Worm (Caenorhabditis elegans): ENCODE measurements around the gene C24D10.49.
A peak's percentile ranks its signal among the peaks of the same experiment; 100 is the strongest.
"Not testable (repeated sequence)": the region's sequence is repeated elsewhere in the genome, so short reads cannot be mapped to it uniquely, and the experiment has no call there.

Gene C24D10.49

ce11 chrIV:5162941-5163340 lies 5.8 kb upstream of the C24D10.49 start, which contains the start of the genes nspd-3 and C24D10.2:
Gene nspd-3, minus strand, starts transcription at chrIV:5163041.
Gene C24D10.2, plus strand, starts transcription at chrIV:5163339.
- TF ChIP-seq ceh-13 (GFP tag; optimal IDR thresholded peaks at IDR 0.05); tbx-37 (GFP tag; conservative IDR thresholded peaks at IDR 0.05); sea-1 (GFP tag; conservative IDR thresholded peaks at IDR 0.05): not testable (repeated sequence)

ce11 chrIV:5160171-5160570 lies 3.0 kb upstream of the C24D10.49 start, which contains the start of the genes C24D10.6 and C24D10.4:
Gene C24D10.6, minus strand, starts transcription at chrIV:5160248.
Gene C24D10.4, plus strand, starts transcription at chrIV:5160522.
- no peak for TF ChIP-seq tbx-37 (GFP tag; conservative IDR thresholded peaks at IDR 0.05)

- TF ChIP-seq B0310.2 (tag; optimal IDR thresholded peaks at IDR 0.05) (no peak), ama-1 (optimal IDR thresholded peaks at IDR 0.05) (no peak), hmbx-1 (tag; optimal IDR thresholded peaks at IDR 0.05) (no peak), hnd-1 (tag; optimal IDR thresholded peaks at IDR 0.05) (no peak), tra-4 (tag; optimal IDR thresholded peaks at IDR 0.05) (no peak), tbx-37 (GFP tag; conservative IDR thresholded peaks at IDR 0.05) (no peak), tbx-11 (GFP tag; IDR thresholded peaks at IDR 0.05) (no peak), pes-1 (GFP tag; IDR thresholded peaks at IDR 0.05) (no peak), sea-1 (GFP tag; conservative IDR thresholded peaks at IDR 0.05) (no peak), aly-1 (tag; optimal IDR thresholded peaks at IDR 0.05) (no peak), scrt-1 (GFP tag; IDR thresholded peaks at IDR 0.05) (no peak), flt-1 (GFP tag; IDR thresholded peaks at IDR 0.05) (no peak), ceh-13 (GFP tag; optimal IDR thresholded peaks at IDR 0.05) (no peak), ets-7 (tag; optimal IDR thresholded peaks at IDR 0.05) (no peak), hmg-4 (GFP tag; optimal IDR thresholded peaks at IDR 0.05) (no peak), ceh-36 (tag; optimal IDR thresholded peaks at IDR 0.05) (no peak), F13C5.2 (tag; optimal IDR thresholded peaks at IDR 0.05) (no peak)
Observed at ce11 chrIV:5152391-5152790, 4.7 kb downstream of the C24D10.49 start, which contains the start of gene soc-2. Gene soc-2, minus strand, starts transcription at chrIV:5152491.

- TF ChIP-seq tra-4 (tag; optimal IDR thresholded peaks at IDR 0.05) = no peak
- no peak for TF ChIP-seq tbx-37 (GFP tag; conservative IDR thresholded peaks at IDR 0.05)
- TF ChIP-seq hmbx-1 (tag; optimal IDR thresholded peaks at IDR 0.05) = no peak
Observed at ce11 chrIV:5149793-5150192, 7.3 kb downstream of the C24D10.49 start, which contains the start of gene C24D10.5. Gene C24D10.5, plus strand, starts transcription at chrIV:5150093.

- TF ChIP-seq B0310.2 (tag; optimal IDR thresholded peaks at IDR 0.05) (no peak), tbx-11 (GFP tag; IDR thresholded peaks at IDR 0.05) (no peak), ama-1 (optimal IDR thresholded peaks at IDR 0.05) (no peak), flt-1 (GFP tag; IDR thresholded peaks at IDR 0.05) (no peak), sea-1 (GFP tag; conservative IDR thresholded peaks at IDR 0.05) (no peak), tra-4 (tag; optimal IDR thresholded peaks at IDR 0.05) (no peak), hnd-1 (tag; optimal IDR thresholded peaks at IDR 0.05) (no peak), F13C5.2 (tag; optimal IDR thresholded peaks at IDR 0.05) (no peak), hmbx-1 (tag; optimal IDR thresholded peaks at IDR 0.05) (no peak), ceh-13 (GFP tag; optimal IDR thresholded peaks at IDR 0.05) (no peak), scrt-1 (GFP tag; IDR thresholded peaks at IDR 0.05) (no peak), pes-1 (GFP tag; IDR thresholded peaks at IDR 0.05) (no peak), aly-1 (tag; optimal IDR thresholded peaks at IDR 0.05) (no peak), ets-7 (tag; optimal IDR thresholded peaks at IDR 0.05) (no peak), tbx-37 (GFP tag; conservative IDR thresholded peaks at IDR 0.05) (no peak), hmg-4 (GFP tag; optimal IDR thresholded peaks at IDR 0.05) (no peak), ceh-36 (tag; optimal IDR thresholded peaks at IDR 0.05) (no peak)
Observed at ce11 chrIV:5139972-5140371, 17.2 kb downstream of the C24D10.49 start.

- no peak for TF ChIP-seq hmg-4 (GFP tag; optimal IDR thresholded peaks at IDR 0.05)
Observed at ce11 chrIV:5139189-5139588, 17.9 kb downstream of the C24D10.49 start.

- TF ChIP-seq scrt-1 (GFP tag; IDR thresholded peaks at IDR 0.05) = no peak
- no peak for TF ChIP-seq flt-1 (GFP tag; IDR thresholded peaks at IDR 0.05)
- no peak for TF ChIP-seq hnd-1 (tag; optimal IDR thresholded peaks at IDR 0.05)
- TF ChIP-seq tra-4 (tag; optimal IDR thresholded peaks at IDR 0.05) = no peak
- no peak for TF ChIP-seq ceh-13 (GFP tag; optimal IDR thresholded peaks at IDR 0.05)
- no peak for TF ChIP-seq pes-1 (GFP tag; IDR thresholded peaks at IDR 0.05)
- no peak for TF ChIP-seq ets-7 (tag; optimal IDR thresholded peaks at IDR 0.05)
- TF ChIP-seq sea-1 (GFP tag; conservative IDR thresholded peaks at IDR 0.05) = no peak
- TF ChIP-seq tbx-37 (GFP tag; conservative IDR thresholded peaks at IDR 0.05) = no peak
- TF ChIP-seq B0310.2 (tag; optimal IDR thresholded peaks at IDR 0.05) = no peak
- no peak for TF ChIP-seq aly-1 (tag; optimal IDR thresholded peaks at IDR 0.05)
- TF ChIP-seq ceh-36 (tag; optimal IDR thresholded peaks at IDR 0.05) = no peak
- no peak for TF ChIP-seq hmg-4 (GFP tag; optimal IDR thresholded peaks at IDR 0.05)
- TF ChIP-seq ama-1 (optimal IDR thresholded peaks at IDR 0.05) = no peak
- TF ChIP-seq F13C5.2 (tag; optimal IDR thresholded peaks at IDR 0.05) = no peak
- no peak for TF ChIP-seq hmbx-1 (tag; optimal IDR thresholded peaks at IDR 0.05)
Observed at ce11 chrIV:5137809-5138208, 19.3 kb downstream of the C24D10.49 start.

ce11 chrIV:5136523-5136922 lies 20.6 kb downstream of the C24D10.49 start:
- TF ChIP-seq ceh-36 (tag; optimal IDR thresholded peaks at IDR 0.05) = peak; percentile 25
- TF ChIP-seq hmbx-1 (tag; optimal IDR thresholded peaks at IDR 0.05) = no peak

- TF ChIP-seq ets-7 (tag; optimal IDR thresholded peaks at IDR 0.05) = no peak
- TF ChIP-seq tbx-11 (GFP tag; IDR thresholded peaks at IDR 0.05) = no peak
- TF ChIP-seq ceh-36 (tag; optimal IDR thresholded peaks at IDR 0.05) = no peak
- no peak for TF ChIP-seq aly-1 (tag; optimal IDR thresholded peaks at IDR 0.05)
- TF ChIP-seq flt-1 (GFP tag; IDR thresholded peaks at IDR 0.05) = no peak
- no peak for TF ChIP-seq hnd-1 (tag; optimal IDR thresholded peaks at IDR 0.05)
- no peak for TF ChIP-seq sea-1 (GFP tag; conservative IDR thresholded peaks at IDR 0.05)
- TF ChIP-seq B0310.2 (tag; optimal IDR thresholded peaks at IDR 0.05) = no peak
- TF ChIP-seq pes-1 (GFP tag; IDR thresholded peaks at IDR 0.05) = no peak
- TF ChIP-seq tbx-37 (GFP tag; conservative IDR thresholded peaks at IDR 0.05) = no peak
- no peak for TF ChIP-seq hmg-4 (GFP tag; optimal IDR thresholded peaks at IDR 0.05)
- no peak for TF ChIP-seq ceh-13 (GFP tag; optimal IDR thresholded peaks at IDR 0.05)
- no peak for TF ChIP-seq hmbx-1 (tag; optimal IDR thresholded peaks at IDR 0.05)
- TF ChIP-seq tra-4 (tag; optimal IDR thresholded peaks at IDR 0.05) = no peak
- TF ChIP-seq scrt-1 (GFP tag; IDR thresholded peaks at IDR 0.05) = no peak
- no peak for TF ChIP-seq F13C5.2 (tag; optimal IDR thresholded peaks at IDR 0.05)
- no peak for TF ChIP-seq ama-1 (optimal IDR thresholded peaks at IDR 0.05)
Observed at ce11 chrIV:5134798-5135197, 22.3 kb downstream of the C24D10.49 start.

All from whole organism, early embryonic.